Worm (Caenorhabditis elegans) whole organism, young adult: ENCODE data around the gene far-8.
A peak's percentile ranks its signal among the peaks of the same experiment; 100 is the strongest.

Experiments
- B0019.2 ChIP-seq: fragments of 200-800 bp; sonication (Bioruptor generic); conservative IDR thresholded peaks from 2 replicates; pipeline ENCODE4 v1.3.6; 2022; ENCODE audit warnings: missing genetic modification reagents, missing genetic modification characterization, missing compliant biosample characterization
- B0261.1 ChIP-seq: sonication (generic microtip); optimal IDR thresholded peaks from 2 replicates; lab custom pipeline; 2016; ENCODE audit warnings: mild to moderate bottlenecking, missing genetic modification characterization, moderate library complexity, missing compliant biosample characterization
- C17E4.6 ChIP-seq: fragments of 200-800 bp; sonication (Bioruptor generic); IDR thresholded peaks from 2 replicates; pipeline ENCODE4 v1.3.6; 2022; ENCODE audit warnings: missing genetic modification reagents, missing genetic modification characterization, missing compliant biosample characterization
- F52B5.7 ChIP-seq: sonication (generic microtip); optimal IDR thresholded peaks from 2 replicates; lab custom pipeline; 2016; ENCODE audit warnings: mild to moderate bottlenecking, missing genetic modification characterization, missing compliant biosample characterization
- F55B11.4 ChIP-seq: sonication (generic microtip); optimal IDR thresholded peaks from 2 replicates; lab custom pipeline; 2016; ENCODE audit warnings: missing compliant biosample characterization, missing genetic modification characterization, borderline replicate concordance; ENCODE audit not compliant: insufficient read depth
- F57A8.1 ChIP-seq: fragments of 200-800 bp; sonication (Bioruptor generic); optimal IDR thresholded peaks from 2 replicates; lab custom pipeline; 2018; ENCODE audit warnings: mild to moderate bottlenecking, missing genetic modification characterization, moderate library complexity, missing compliant biosample characterization
- Y56A3A.18 ChIP-seq: fragments of 200-800 bp; sonication (Bioruptor generic); IDR thresholded peaks from 2 replicates; pipeline ENCODE4 v1.3.6; 2022; ENCODE audit warnings: missing genetic modification reagents, missing genetic modification characterization, missing compliant biosample characterization
- ZK185.1 ChIP-seq: sonication (generic microtip); optimal IDR thresholded peaks from 2 replicates; lab custom pipeline; 2016; ENCODE audit warnings: mild to moderate bottlenecking, missing genetic modification characterization, missing compliant biosample characterization; ENCODE audit not compliant: poor library complexity, severe bottlenecking
- ama-1 ChIP-seq, 3 experiments: fragments of 150-350 bp in 1 of 3; sonication (generic microtip) in 2 of 3; optimal IDR thresholded peaks; 2 replicates each; lab custom pipeline; 2014 to 2018; ENCODE audit warnings: missing biosample characterization in 2 of 3, missing genetic modification characterization in 2 of 3, missing genetic modification reagents in 2 of 3
- aptf-2 ChIP-seq: fragments of 200-800 bp; sonication (Bioruptor generic); conservative IDR thresholded peaks from 2 replicates; pipeline ENCODE4 v1.3.6; 2022; ENCODE audit warnings: missing genetic modification reagents, missing genetic modification characterization, missing compliant biosample characterization
- aptf-3 ChIP-seq: fragments of 200-800 bp; sonication (Bioruptor generic); IDR thresholded peaks from 2 replicates; pipeline ENCODE4 v1.3.6; 2022; ENCODE audit warnings: missing genetic modification characterization, missing compliant biosample characterization
- attf-3 ChIP-seq: fragments of 200-800 bp; sonication (Bioruptor generic); conservative IDR thresholded peaks from 2 replicates; pipeline ENCODE4 v1.3.6; 2022; ENCODE audit warnings: missing genetic modification reagents, missing genetic modification characterization, missing compliant biosample characterization
- attf-5 ChIP-seq: fragments of 200-800 bp; sonication (Bioruptor generic); optimal IDR thresholded peaks from 2 replicates; lab custom pipeline; 2018; ENCODE audit warnings: mild to moderate bottlenecking, missing genetic modification characterization, missing compliant biosample characterization
- ccch-3 ChIP-seq: fragments of 200-800 bp; sonication (Bioruptor generic); optimal IDR thresholded peaks from 2 replicates; lab custom pipeline; 2018; ENCODE audit warnings: mild to moderate bottlenecking, missing genetic modification characterization, missing compliant biosample characterization
- cebp-1 ChIP-seq, 2 experiments: fragments of 200-800 bp in 1 of 2; sonication (Bioruptor generic) in 1 of 2; sonication (generic microtip) in 1 of 2; IDR thresholded peaks in 1 of 2; optimal IDR thresholded peaks in 1 of 2; 2 replicates each; pipeline versions ENCODE4 v1.3.6 to Lab custom; 2017 to 2022; ENCODE audit warnings: missing compliant biosample characterization in 2 of 2, missing genetic modification characterization in 2 of 2, mild to moderate bottlenecking in 1 of 2, missing genetic modification reagents in 1 of 2, moderate library complexity in 1 of 2
- ceh-27 ChIP-seq: fragments of 200-800 bp; sonication (Bioruptor generic); optimal IDR thresholded peaks from 2 replicates; lab custom pipeline; 2018; ENCODE audit warnings: mild to moderate bottlenecking, missing genetic modification characterization, moderate library complexity, missing compliant biosample characterization
- ceh-58 ChIP-seq: fragments of 200-800 bp; sonication (Bioruptor generic); IDR thresholded peaks from 2 replicates; pipeline ENCODE4 v1.3.6; 2022; ENCODE audit warnings: missing genetic modification characterization, missing compliant biosample characterization
- die-1 ChIP-seq: sonication (generic microtip); optimal IDR thresholded peaks from 2 replicates; lab custom pipeline; 2016; ENCODE audit warnings: missing genotype, mild to moderate bottlenecking, missing genetic modification characterization, missing compliant biosample characterization
- dpff-1 ChIP-seq: sonication (generic microtip); optimal IDR thresholded peaks from 2 replicates; lab custom pipeline; 2017; ENCODE audit warnings: mild to moderate bottlenecking, missing genetic modification characterization, missing compliant biosample characterization
- efl-1 ChIP-seq: fragments of 150-350 bp; optimal IDR thresholded peaks from 2 replicates; lab custom pipeline; 2014; ENCODE audit warnings: missing biosample characterization, missing genetic modification reagents, missing genetic modification characterization
- ets-4 ChIP-seq: fragments of 200-800 bp; sonication (Bioruptor generic); optimal IDR thresholded peaks from 2 replicates; lab custom pipeline; 2018; ENCODE audit warnings: mild to moderate bottlenecking, missing genetic modification characterization, missing compliant biosample characterization
- gei-17 ChIP-seq: fragments of 200-800 bp; sonication (Bioruptor generic); optimal IDR thresholded peaks from 2 replicates; lab custom pipeline; 2018; ENCODE audit warnings: mild to moderate bottlenecking, missing genetic modification characterization, missing compliant biosample characterization
- hlh-12 ChIP-seq: sonication (generic microtip); optimal IDR thresholded peaks from 2 replicates; lab custom pipeline; 2016; ENCODE audit warnings: missing genetic modification characterization, missing compliant biosample characterization
- hlh-26 ChIP-seq: fragments of 200-800 bp; sonication (Bioruptor generic); conservative IDR thresholded peaks from 2 replicates; pipeline ENCODE4 v1.3.6; 2022; ENCODE audit warnings: missing genetic modification reagents, missing genetic modification characterization, missing compliant biosample characterization
- hmg-20 ChIP-seq: fragments of 200-800 bp; sonication (Bioruptor generic); IDR thresholded peaks from 2 replicates; pipeline ENCODE4 v1.3.6; 2022; ENCODE audit warnings: missing genetic modification reagents, missing genetic modification characterization, missing compliant biosample characterization
- lag-1 ChIP-seq: fragments of 200-800 bp; sonication (Bioruptor generic); IDR thresholded peaks from 2 replicates; pipeline ENCODE4 v1.3.6; 2022; ENCODE audit warnings: missing genetic modification reagents, missing genetic modification characterization, missing compliant biosample characterization
- lin-35 ChIP-seq, 3 experiments: fragments of 150-350 bp in 2 of 3; sonication (generic microtip) in 1 of 3; optimal IDR thresholded peaks; 2 replicates each; lab custom pipeline; 2014 to 2018; ENCODE audit warnings: missing biosample characterization in 3 of 3, missing genetic modification characterization in 3 of 3, missing genetic modification reagents in 3 of 3
- lir-1 ChIP-seq: fragments of 200-800 bp; sonication (Bioruptor generic); conservative IDR thresholded peaks from 2 replicates; pipeline ENCODE4 v1.3.6; 2022; ENCODE audit warnings: missing genetic modification reagents, missing genetic modification characterization, missing compliant biosample characterization
- lsy-27 ChIP-seq: sonication (generic microtip); optimal IDR thresholded peaks from 2 replicates; lab custom pipeline; 2017; ENCODE audit warnings: missing genetic modification characterization, mild to moderate bottlenecking, missing compliant biosample characterization, antibody characterized with exemption, missing genotype, borderline replicate concordance; ENCODE audit not compliant: insufficient read depth
- madf-10 ChIP-seq: sonication (generic microtip); optimal IDR thresholded peaks from 2 replicates; lab custom pipeline; 2016; ENCODE audit warnings: mild to moderate bottlenecking, missing genetic modification characterization, missing compliant biosample characterization
- madf-3 ChIP-seq: fragments of 200-800 bp; sonication (Bioruptor generic); IDR thresholded peaks from 2 replicates; pipeline ENCODE4 v1.3.6; 2022; ENCODE audit warnings: missing genetic modification reagents, missing genetic modification characterization, missing compliant biosample characterization
- madf-6 ChIP-seq: fragments of 200-800 bp; sonication (Bioruptor generic); IDR thresholded peaks from 2 replicates; pipeline ENCODE4 v1.3.6; 2022; ENCODE audit warnings: missing genetic modification reagents, missing genetic modification characterization, missing compliant biosample characterization
- madf-8 ChIP-seq: fragments of 200-800 bp; sonication (Bioruptor generic); conservative IDR thresholded peaks from 2 replicates; pipeline ENCODE4 v1.3.6; 2022; ENCODE audit warnings: missing genetic modification reagents, missing genetic modification characterization, missing compliant biosample characterization
- mes-4 ChIP-seq: sonication (generic microtip); optimal IDR thresholded peaks from 2 replicates; lab custom pipeline; 2016; ENCODE audit warnings: missing genotype, missing genetic modification characterization, missing compliant biosample characterization
- nfya-2 ChIP-seq: fragments of 200-800 bp; sonication (Bioruptor generic); IDR thresholded peaks from 2 replicates; pipeline ENCODE4 v1.3.6; 2022; ENCODE audit warnings: missing genetic modification reagents, missing genetic modification characterization, missing compliant biosample characterization
- nhr-120 ChIP-seq: fragments of 200-800 bp; sonication (Bioruptor generic); IDR thresholded peaks from 2 replicates; pipeline ENCODE4 v1.3.6; 2022; ENCODE audit warnings: missing genetic modification characterization, missing compliant biosample characterization
- nhr-179 ChIP-seq: sonication (generic microtip); optimal IDR thresholded peaks from 2 replicates; lab custom pipeline; 2016; ENCODE audit warnings: mild to moderate bottlenecking, missing genetic modification characterization, missing compliant biosample characterization
- rcor-1 ChIP-seq: fragments of 200-800 bp; sonication (Bioruptor generic); IDR thresholded peaks from 2 replicates; pipeline ENCODE4 v1.3.6; 2022; ENCODE audit warnings: missing genetic modification reagents, missing genetic modification characterization, missing compliant biosample characterization
- sea-2 ChIP-seq: fragments of 200-800 bp; sonication (Bioruptor generic); IDR thresholded peaks from 2 replicates; pipeline ENCODE4 v1.3.6; 2022; ENCODE audit warnings: missing genetic modification characterization, missing compliant biosample characterization
- snpc-1.3 ChIP-seq: sonication (generic microtip); optimal IDR thresholded peaks from 2 replicates; lab custom pipeline; 2017; ENCODE audit warnings: missing genetic modification characterization, mild to moderate bottlenecking, missing compliant biosample characterization, antibody characterized with exemption, moderate library complexity, missing genotype, missing genetic modification reagents; ENCODE audit not compliant: insufficient read depth
- somi-1 ChIP-seq: fragments of 200-800 bp; sonication (Bioruptor generic); optimal IDR thresholded peaks from 2 replicates; lab custom pipeline; 2018; ENCODE audit warnings: mild to moderate bottlenecking, missing genetic modification characterization, missing compliant biosample characterization
- tbx-9 ChIP-seq: sonication (generic microtip); optimal IDR thresholded peaks from 2 replicates; lab custom pipeline; 2016; ENCODE audit warnings: borderline replicate concordance, missing genetic modification characterization, inconsistent platforms, missing compliant biosample characterization
- tlf-1 ChIP-seq: fragments of 200-800 bp; sonication (Bioruptor generic); optimal IDR thresholded peaks from 2 replicates; lab custom pipeline; 2018; ENCODE audit warnings: mild to moderate bottlenecking, missing genetic modification characterization, missing compliant biosample characterization
- ztf-22 ChIP-seq: fragments of 200-800 bp; sonication (Bioruptor generic); optimal IDR thresholded peaks from 2 replicates; lab custom pipeline; 2018; ENCODE audit warnings: mild to moderate bottlenecking, missing genetic modification characterization, moderate library complexity, missing compliant biosample characterization
- ztf-3 ChIP-seq: fragments of 200-800 bp; sonication (Bioruptor generic); optimal IDR thresholded peaks from 2 replicates; lab custom pipeline; 2018; ENCODE audit warnings: mild to moderate bottlenecking, missing genetic modification characterization, missing compliant biosample characterization

Gene far-8

DNA sequence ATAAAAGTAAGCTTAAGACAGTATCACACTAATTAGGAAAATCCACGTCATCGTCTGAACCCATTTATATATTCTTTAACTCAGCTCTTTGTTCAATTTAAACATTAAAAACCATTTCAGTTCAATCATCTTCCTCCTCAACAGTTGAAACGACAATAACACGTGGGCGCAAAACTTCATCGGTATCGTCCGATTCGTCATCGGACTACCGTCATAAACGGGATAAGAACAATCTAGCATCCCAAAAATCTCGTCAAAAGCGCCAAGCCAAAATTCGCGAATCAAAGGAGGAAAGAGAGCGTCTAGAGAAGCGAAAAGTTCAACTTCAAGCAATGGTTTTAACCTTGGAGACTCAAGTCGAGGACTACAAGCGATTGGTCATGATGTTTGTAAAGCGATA lies 7.5 kb upstream of the far-8 start:
- no peak for TF ChIP-seq aptf-3 (GFP tag; lab: Robert Waterston, UW)
- no peak for TF ChIP-seq ztf-3 (GFP tag; lab: Kevin White, UChicago)
- no peak for TF ChIP-seq lir-1 (GFP tag; lab: Robert Waterston, UW)
- TF ChIP-seq die-1 (tag; lab: Kevin White, UChicago), result no peak
- no peak for TF ChIP-seq B0019.2 (GFP tag; lab: Robert Waterston, UW)
- TF ChIP-seq lag-1, result no peak
- no peak for TF ChIP-seq madf-10 (tag; lab: Kevin White, UChicago)
- no peak for TF ChIP-seq gei-17
- no peak for TF ChIP-seq tlf-1 (GFP tag; lab: Kevin White, UChicago)
- TF ChIP-seq ztf-22, result no peak
- TF ChIP-seq Y56A3A.18, result peak; percentile 39; the same call in 1 of the 2 replicates
- TF ChIP-seq ama-1 (optimal IDR thresholded peaks at IDR 0.05; lab: Kevin White, UChicago), result peak; percentile 80
- no peak for TF ChIP-seq ama-1 (GFP tag; optimal IDR thresholded peaks at IDR 0.05; lab: Kevin White, UChicago)
- no peak for TF ChIP-seq B0261.1
- TF ChIP-seq F57A8.1 (GFP tag; lab: Kevin White, UChicago), result no peak

ce11 chrIII:835713-836278 lies 6.9 kb upstream of the far-8 start:
- peak; percentile 79 for TF ChIP-seq madf-6 (GFP tag; lab: Robert Waterston, UW)
- peak; percentile 69 for TF ChIP-seq attf-3 (GFP tag; lab: Robert Waterston, UW)
- TF ChIP-seq F55B11.4 (tag; lab: Kevin White, UChicago), result no peak
- TF ChIP-seq ceh-27 (GFP tag; lab: Kevin White, UChicago), result peak; percentile 81
- TF ChIP-seq C17E4.6, result peak; percentile 93
- TF ChIP-seq B0019.2 (GFP tag; lab: Robert Waterston, UW), result 0 out of 2 replicates have a peak, but pooled peaks have one; percentile 36
- TF ChIP-seq hlh-12, result no peak
- peak; percentile 91 for TF ChIP-seq ztf-3 (GFP tag; lab: Kevin White, UChicago)
- TF ChIP-seq ceh-58, result peak; percentile 88; the same call in 1 of the 2 replicates
- peak; percentile 93; the same call in 1 of the 2 replicates for TF ChIP-seq nfya-2 (GFP tag; lab: Robert Waterston, UW)
- peak; percentile 94 for TF ChIP-seq madf-3 (GFP tag; lab: Robert Waterston, UW)
- TF ChIP-seq ZK185.1, result peak; percentile 61
- TF ChIP-seq somi-1 (GFP tag; lab: Kevin White, UChicago), result peak; percentile 86
- TF ChIP-seq hmg-20 (GFP tag; lab: Robert Waterston, UW), result peak; percentile 75
- TF ChIP-seq dpff-1 (tag; lab: Kevin White, UChicago), result peak; percentile 100
- no peak for TF ChIP-seq snpc-1.3
- peak; percentile 74 for TF ChIP-seq aptf-2
- peak; percentile 96 for TF ChIP-seq aptf-3 (GFP tag; lab: Robert Waterston, UW)
- peak; percentile 84 for TF ChIP-seq ets-4 (GFP tag; lab: Kevin White, UChicago)
- peak in 2 of 3 experiments; percentile 36 to 47 for TF ChIP-seq lin-35 (GFP tag; optimal IDR thresholded peaks at IDR 0.05; lab: Kevin White, UChicago)
- TF ChIP-seq mes-4, result no peak
- TF ChIP-seq madf-8 (GFP tag; lab: Robert Waterston, UW), result no peak
- peak; percentile 83 for TF ChIP-seq rcor-1 (GFP tag; lab: Robert Waterston, UW)
- TF ChIP-seq attf-5 (GFP tag; lab: Kevin White, UChicago), result peak; percentile 86
- TF ChIP-seq nhr-179 (tag; lab: Kevin White, UChicago), result peak; percentile 45
- TF ChIP-seq efl-1 (GFP tag; lab: Kevin White, UChicago), result no peak
- no peak for TF ChIP-seq ccch-3 (GFP tag; lab: Kevin White, UChicago)
- TF ChIP-seq sea-2 (GFP tag; lab: Robert Waterston, UW), result no peak
- peak; percentile 99 for TF ChIP-seq F52B5.7 (tag; lab: Kevin White, UChicago)
- TF ChIP-seq madf-10 (tag; lab: Kevin White, UChicago), result peak; percentile 81
- TF ChIP-seq nhr-120, result peak; percentile 92; the same call in 1 of the 2 replicates
- no peak for TF ChIP-seq hlh-26 (GFP tag; lab: Robert Waterston, UW)
- TF ChIP-seq lsy-27 (tag; lab: Kevin White, UChicago), result no peak
- peak; percentile 83 for TF ChIP-seq cebp-1 (GFP tag; IDR thresholded peaks at IDR 0.05; lab: Robert Waterston, UW)
- TF ChIP-seq cebp-1 (tag; optimal IDR thresholded peaks at IDR 0.05; lab: Kevin White, UChicago), result peak; percentile 93
- peak; percentile 97 for TF ChIP-seq tbx-9 (tag; lab: Kevin White, UChicago)
